Worm (Caenorhabditis elegans): Measurements from ENCODE around the gene F41C3.2.

Gene F41C3.2

DNA sequence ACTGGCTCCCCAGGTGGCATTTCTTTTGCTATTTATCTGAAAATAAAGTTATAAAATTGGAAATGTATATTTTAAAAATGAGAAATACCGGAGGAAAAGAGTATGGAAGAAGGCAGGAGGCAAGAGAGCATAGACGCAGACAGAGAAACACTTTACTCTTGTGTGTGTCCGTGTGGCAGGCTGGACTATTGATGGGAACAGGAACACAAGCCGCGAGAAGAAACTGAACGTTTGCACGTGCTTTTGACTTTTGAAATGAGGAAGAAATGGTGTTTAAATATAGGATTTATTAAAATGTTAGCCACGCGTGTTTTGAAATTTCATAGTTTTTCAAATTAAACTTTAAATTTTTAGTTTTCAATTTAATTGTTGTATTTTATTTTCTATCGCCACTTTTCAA is 23.6 kb upstream of the F41C3.2 start, which contains the start of gene F10G7.10:
Gene F10G7.10 (minus strand): TSS at position 145 of the 400 bp plus-strand sequence.
- TF ChIP-seq pes-1 (GFP tag; IDR thresholded peaks at IDR 0.05) (no peak), ets-7 (tag; optimal IDR thresholded peaks at IDR 0.05) (no peak), flt-1 (GFP tag; IDR thresholded peaks at IDR 0.05) (no peak), aly-1 (tag; optimal IDR thresholded peaks at IDR 0.05) (no peak), tbx-37 (GFP tag; conservative IDR thresholded peaks at IDR 0.05) (no peak), F13C5.2 (tag; optimal IDR thresholded peaks at IDR 0.05) (no peak), hnd-1 (tag; optimal IDR thresholded peaks at IDR 0.05) (no peak), ceh-13 (GFP tag; optimal IDR thresholded peaks at IDR 0.05) (no peak), sea-1 (GFP tag; conservative IDR thresholded peaks at IDR 0.05) (no peak), tra-4 (tag; optimal IDR thresholded peaks at IDR 0.05) (no peak), ceh-36 (tag; optimal IDR thresholded peaks at IDR 0.05) (no peak), ama-1 (optimal IDR thresholded peaks at IDR 0.05) (no peak), scrt-1 (GFP tag; IDR thresholded peaks at IDR 0.05) (no peak), hmg-4 (GFP tag; optimal IDR thresholded peaks at IDR 0.05) (no peak), B0310.2 (tag; optimal IDR thresholded peaks at IDR 0.05) (no peak), hmbx-1 (tag; optimal IDR thresholded peaks at IDR 0.05) (no peak), tbx-11 (GFP tag; IDR thresholded peaks at IDR 0.05) (no peak)

DNA sequence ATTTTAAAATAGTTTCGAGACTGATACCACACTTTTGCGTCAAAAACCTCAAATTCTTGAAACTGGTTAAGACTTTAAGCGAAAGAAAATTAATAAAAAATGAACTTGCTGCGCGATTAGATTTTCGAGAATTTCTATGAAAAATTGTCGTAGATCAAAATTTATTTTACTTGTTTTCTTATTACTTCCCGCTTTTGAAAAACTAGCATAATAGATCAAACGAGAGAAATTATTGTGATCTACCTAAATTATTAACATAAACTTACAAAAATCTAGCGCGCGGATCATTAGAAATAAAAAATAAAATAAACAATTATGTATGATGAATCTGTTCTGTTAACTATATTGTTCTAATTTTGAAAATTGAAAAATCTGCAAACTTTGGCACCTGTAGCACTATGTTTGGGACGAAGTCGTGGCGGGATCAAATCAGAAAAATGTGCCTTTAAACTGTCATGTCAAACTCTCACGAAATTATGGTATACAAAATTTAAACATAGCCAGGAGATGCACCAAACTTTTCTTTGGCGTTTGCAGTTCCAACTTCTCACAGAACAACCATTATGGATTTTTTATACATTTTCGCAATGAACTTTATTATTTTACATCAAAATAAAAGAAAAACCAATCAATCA is 22.9 kb upstream of the F41C3.2 start:
- no peak for TF ChIP-seq flt-1 (GFP tag; IDR thresholded peaks at IDR 0.05)
- TF ChIP-seq tra-4 (tag; optimal IDR thresholded peaks at IDR 0.05), result no peak
- no peak for TF ChIP-seq tbx-37 (GFP tag; conservative IDR thresholded peaks at IDR 0.05)
- TF ChIP-seq aly-1 (tag; optimal IDR thresholded peaks at IDR 0.05), result no peak
- no peak for TF ChIP-seq ceh-36 (tag; optimal IDR thresholded peaks at IDR 0.05)
- no peak for TF ChIP-seq pes-1 (GFP tag; IDR thresholded peaks at IDR 0.05)
- TF ChIP-seq hmg-4 (GFP tag; optimal IDR thresholded peaks at IDR 0.05), result no peak
- no peak for TF ChIP-seq scrt-1 (GFP tag; IDR thresholded peaks at IDR 0.05)
- no peak for TF ChIP-seq B0310.2 (tag; optimal IDR thresholded peaks at IDR 0.05)
- no peak for TF ChIP-seq ets-7 (tag; optimal IDR thresholded peaks at IDR 0.05)
- TF ChIP-seq sea-1 (GFP tag; conservative IDR thresholded peaks at IDR 0.05), result no peak
- no peak for TF ChIP-seq tbx-11 (GFP tag; IDR thresholded peaks at IDR 0.05)
- TF ChIP-seq F13C5.2 (tag; optimal IDR thresholded peaks at IDR 0.05), result no peak
- no peak for TF ChIP-seq ama-1 (optimal IDR thresholded peaks at IDR 0.05)
- TF ChIP-seq hnd-1 (tag; optimal IDR thresholded peaks at IDR 0.05), result no peak
- no peak for TF ChIP-seq ceh-13 (GFP tag; optimal IDR thresholded peaks at IDR 0.05)
- TF ChIP-seq hmbx-1 (tag; optimal IDR thresholded peaks at IDR 0.05), result no peak

DNA sequence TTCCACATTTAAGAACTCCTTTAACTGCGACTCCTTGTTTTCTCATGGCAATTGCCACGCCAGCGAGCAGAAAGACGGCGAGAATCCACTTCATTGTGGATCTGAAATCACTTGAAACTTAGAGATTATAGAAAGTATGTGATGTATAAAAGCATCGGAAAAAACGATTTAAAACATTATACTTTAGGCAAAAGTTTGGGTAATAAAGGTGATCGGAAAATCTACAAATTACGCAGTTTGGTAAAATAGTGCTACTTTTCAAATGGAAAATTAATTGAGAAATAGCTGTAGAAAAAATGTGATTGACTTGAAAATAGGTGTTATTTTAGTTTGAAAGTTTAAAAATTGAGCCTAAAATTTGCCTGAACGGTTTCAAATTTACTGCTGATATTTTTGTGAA is 22.0 kb upstream of the F41C3.2 start, which contains the start of gene ttr-41:
Gene ttr-41 (minus strand): TSS at position 101 of the 400 bp plus-strand sequence.
- TF ChIP-seq tbx-37 (GFP tag; conservative IDR thresholded peaks at IDR 0.05) (no peak), B0310.2 (tag; optimal IDR thresholded peaks at IDR 0.05) (no peak)

- TF ChIP-seq ceh-13 (GFP tag; optimal IDR thresholded peaks at IDR 0.05) (no peak), B0310.2 (tag; optimal IDR thresholded peaks at IDR 0.05) (no peak), hnd-1 (tag; optimal IDR thresholded peaks at IDR 0.05) (no peak), aly-1 (tag; optimal IDR thresholded peaks at IDR 0.05) (no peak), ets-7 (tag; optimal IDR thresholded peaks at IDR 0.05) (no peak), sea-1 (GFP tag; conservative IDR thresholded peaks at IDR 0.05) (no peak), tbx-11 (GFP tag; IDR thresholded peaks at IDR 0.05) (no peak), ceh-36 (tag; optimal IDR thresholded peaks at IDR 0.05) (no peak), hmg-4 (GFP tag; optimal IDR thresholded peaks at IDR 0.05) (no peak), scrt-1 (GFP tag; IDR thresholded peaks at IDR 0.05) (no peak), tbx-37 (GFP tag; conservative IDR thresholded peaks at IDR 0.05) (no peak), hmbx-1 (tag; optimal IDR thresholded peaks at IDR 0.05) (no peak), F13C5.2 (tag; optimal IDR thresholded peaks at IDR 0.05) (no peak), tra-4 (tag; optimal IDR thresholded peaks at IDR 0.05) (no peak), flt-1 (GFP tag; IDR thresholded peaks at IDR 0.05) (no peak), pes-1 (GFP tag; IDR thresholded peaks at IDR 0.05) (no peak), ama-1 (optimal IDR thresholded peaks at IDR 0.05) (no peak)
These were observed 21.1 kb upstream of the F41C3.2 start for ce11 chrII:4728687-4729086.

ce11 chrII:4729733-4730132 is 20.0 kb upstream of the F41C3.2 start, which contains the start of gene F41C3.7:
F41C3.7 (plus strand) TSS chrII:4730033.
- TF ChIP-seq tra-4 (tag; optimal IDR thresholded peaks at IDR 0.05) (no peak), ama-1 (optimal IDR thresholded peaks at IDR 0.05) (no peak), hnd-1 (tag; optimal IDR thresholded peaks at IDR 0.05) (no peak), B0310.2 (tag; optimal IDR thresholded peaks at IDR 0.05) (no peak), ceh-13 (GFP tag; optimal IDR thresholded peaks at IDR 0.05) (no peak), flt-1 (GFP tag; IDR thresholded peaks at IDR 0.05) (no peak), scrt-1 (GFP tag; IDR thresholded peaks at IDR 0.05) (no peak), tbx-37 (GFP tag; conservative IDR thresholded peaks at IDR 0.05) (no peak), hmg-4 (GFP tag; optimal IDR thresholded peaks at IDR 0.05) (no peak), aly-1 (tag; optimal IDR thresholded peaks at IDR 0.05) (no peak), sea-1 (GFP tag; conservative IDR thresholded peaks at IDR 0.05) (no peak), ets-7 (tag; optimal IDR thresholded peaks at IDR 0.05) (no peak), F13C5.2 (tag; optimal IDR thresholded peaks at IDR 0.05) (no peak), pes-1 (GFP tag; IDR thresholded peaks at IDR 0.05) (no peak), hmbx-1 (tag; optimal IDR thresholded peaks at IDR 0.05) (no peak), tbx-11 (GFP tag; IDR thresholded peaks at IDR 0.05) (no peak), ceh-36 (tag; optimal IDR thresholded peaks at IDR 0.05) (no peak)

DNA sequence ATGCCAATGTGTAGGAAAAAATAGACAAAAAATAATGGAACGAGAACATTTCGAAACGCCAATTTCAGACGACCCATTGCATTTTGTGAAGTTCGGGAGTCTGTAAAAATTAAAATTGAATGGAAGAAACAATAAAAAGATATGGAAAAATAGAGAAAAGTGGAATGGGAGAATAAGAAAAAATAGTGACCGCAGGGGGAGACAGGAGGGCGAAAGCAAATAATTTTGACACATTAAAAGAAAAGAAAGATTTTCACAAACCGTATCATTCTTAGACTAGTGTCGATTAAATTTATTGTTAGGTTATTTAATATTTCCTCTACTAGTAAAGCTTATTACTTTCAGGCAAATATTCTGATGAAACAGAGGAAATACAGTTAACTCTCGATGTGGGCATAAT is 15.9 kb upstream of the F41C3.2 start, which contains the start of gene F41C3.11:
Gene F41C3.11 (minus strand): TSS at position 101 of the 400 bp plus-strand sequence.
- TF ChIP-seq scrt-1 (GFP tag; IDR thresholded peaks at IDR 0.05) (no peak), ets-7 (tag; optimal IDR thresholded peaks at IDR 0.05) (no peak), sea-1 (GFP tag; conservative IDR thresholded peaks at IDR 0.05) (no peak), pes-1 (GFP tag; IDR thresholded peaks at IDR 0.05) (no peak), hmbx-1 (tag; optimal IDR thresholded peaks at IDR 0.05) (no peak), ama-1 (optimal IDR thresholded peaks at IDR 0.05) (no peak), tra-4 (tag; optimal IDR thresholded peaks at IDR 0.05) (no peak), hnd-1 (tag; optimal IDR thresholded peaks at IDR 0.05) (no peak), aly-1 (tag; optimal IDR thresholded peaks at IDR 0.05) (no peak), tbx-11 (GFP tag; IDR thresholded peaks at IDR 0.05) (no peak), B0310.2 (tag; optimal IDR thresholded peaks at IDR 0.05) (no peak)

- TF ChIP-seq scrt-1 (GFP tag; IDR thresholded peaks at IDR 0.05) (no peak), tra-4 (tag; optimal IDR thresholded peaks at IDR 0.05) (no peak), tbx-11 (GFP tag; IDR thresholded peaks at IDR 0.05) (no peak), ceh-36 (tag; optimal IDR thresholded peaks at IDR 0.05) (no peak)
These were observed 15.3 kb upstream of the F41C3.2 start for ce11 chrII:4734477-4734876.
